Worm (Caenorhabditis elegans) whole organism, young adult: ENCODE measurements around the gene C49C8.3.
A peak's percentile ranks its signal among the peaks of the same experiment; 100 is the strongest.

ENCODE experiments used
- B0035.1 ChIP-seq: sonication (generic microtip); optimal IDR thresholded peaks from 2 replicates; lab custom pipeline; 2016; ENCODE audit warnings: missing genetic modification characterization, mild to moderate bottlenecking, missing compliant biosample characterization, missing genotype, missing genetic modification reagents
- D2030.7 ChIP-seq: fragments of 200-800 bp; sonication (Bioruptor generic); IDR thresholded peaks from 2 replicates; pipeline ENCODE4 v1.3.6; 2022; ENCODE audit warnings: missing genetic modification reagents, missing genetic modification characterization, missing compliant biosample characterization
- F22D6.2 ChIP-seq: sonication (generic microtip); optimal IDR thresholded peaks from 2 replicates; lab custom pipeline; 2016; ENCODE audit warnings: mild to moderate bottlenecking, missing genetic modification characterization, missing compliant biosample characterization
- F23B12.7 ChIP-seq: sonication (generic microtip); optimal IDR thresholded peaks from 2 replicates; lab custom pipeline; 2017; ENCODE audit warnings: missing genetic modification characterization, mild to moderate bottlenecking, missing compliant biosample characterization, antibody characterized with exemption, moderate library complexity; ENCODE audit not compliant: insufficient read depth
- F33H1.4 ChIP-seq: fragments of 200-800 bp; sonication (Bioruptor generic); IDR thresholded peaks from 2 replicates; pipeline ENCODE4 v1.3.6; 2022; ENCODE audit warnings: missing genetic modification reagents, missing genetic modification characterization, missing compliant biosample characterization
- F39B2.1 ChIP-seq: fragments of 200-800 bp; sonication (Bioruptor generic); IDR thresholded peaks from 2 replicates; pipeline ENCODE4 v1.3.6; 2022; ENCODE audit warnings: missing genetic modification reagents, missing genetic modification characterization, missing compliant biosample characterization
- K12H6.12 ChIP-seq: fragments of 200-800 bp; sonication (Bioruptor generic); optimal IDR thresholded peaks from 2 replicates; lab custom pipeline; 2018; ENCODE audit warnings: mild to moderate bottlenecking, missing genetic modification characterization, missing compliant biosample characterization
- Y53G8AR.9 ChIP-seq: fragments of 200-800 bp; sonication (Bioruptor generic); conservative IDR thresholded peaks from 2 replicates; pipeline ENCODE4 v1.3.6; 2022; ENCODE audit warnings: missing genetic modification reagents, missing genetic modification characterization, missing compliant biosample characterization
- ama-1 ChIP-seq, 3 experiments: fragments of 150-350 bp in 1 of 3; sonication (generic microtip) in 2 of 3; optimal IDR thresholded peaks; 2 replicates each; lab custom pipeline; 2014 to 2018; ENCODE audit warnings: missing biosample characterization in 2 of 3, missing genetic modification characterization in 2 of 3, missing genetic modification reagents in 2 of 3
- atf-7 ChIP-seq: sonication (generic microtip); optimal IDR thresholded peaks from 2 replicates; lab custom pipeline; 2017; ENCODE audit warnings: mild to moderate bottlenecking, missing genetic modification characterization, missing compliant biosample characterization
- ceh-27 ChIP-seq: fragments of 200-800 bp; sonication (Bioruptor generic); optimal IDR thresholded peaks from 2 replicates; lab custom pipeline; 2018; ENCODE audit warnings: mild to moderate bottlenecking, missing genetic modification characterization, moderate library complexity, missing compliant biosample characterization
- ekl-4 ChIP-seq: fragments of 200-800 bp; sonication (Bioruptor generic); IDR thresholded peaks from 2 replicates; pipeline ENCODE4 v1.3.6; 2022; ENCODE audit warnings: missing genetic modification reagents, missing genetic modification characterization, missing compliant biosample characterization
- ets-4 ChIP-seq: fragments of 200-800 bp; sonication (Bioruptor generic); optimal IDR thresholded peaks from 2 replicates; lab custom pipeline; 2018; ENCODE audit warnings: mild to moderate bottlenecking, missing genetic modification characterization, missing compliant biosample characterization
- hmg-20 ChIP-seq: fragments of 200-800 bp; sonication (Bioruptor generic); IDR thresholded peaks from 2 replicates; pipeline ENCODE4 v1.3.6; 2022; ENCODE audit warnings: missing genetic modification reagents, missing genetic modification characterization, missing compliant biosample characterization
- lin-26 ChIP-seq: fragments of 200-800 bp; sonication (Bioruptor generic); IDR thresholded peaks from 2 replicates; pipeline ENCODE4 v1.3.6; 2022; ENCODE audit warnings: missing genetic modification reagents, missing genetic modification characterization, missing compliant biosample characterization
- lir-1 ChIP-seq: fragments of 200-800 bp; sonication (Bioruptor generic); conservative IDR thresholded peaks from 2 replicates; pipeline ENCODE4 v1.3.6; 2022; ENCODE audit warnings: missing genetic modification reagents, missing genetic modification characterization, missing compliant biosample characterization
- lsl-1 ChIP-seq: fragments of 200-800 bp; sonication (Bioruptor generic); optimal IDR thresholded peaks from 2 replicates; lab custom pipeline; 2018; ENCODE audit warnings: mild to moderate bottlenecking, missing genetic modification characterization, moderate library complexity, missing compliant biosample characterization
- madf-10 ChIP-seq: sonication (generic microtip); optimal IDR thresholded peaks from 2 replicates; lab custom pipeline; 2016; ENCODE audit warnings: mild to moderate bottlenecking, missing genetic modification characterization, missing compliant biosample characterization
- madf-8 ChIP-seq: fragments of 200-800 bp; sonication (Bioruptor generic); conservative IDR thresholded peaks from 2 replicates; pipeline ENCODE4 v1.3.6; 2022; ENCODE audit warnings: missing genetic modification reagents, missing genetic modification characterization, missing compliant biosample characterization
- nfya-1 ChIP-seq: sonication (generic microtip); optimal IDR thresholded peaks from 2 replicates; lab custom pipeline; 2017; ENCODE audit warnings: antibody characterized with exemption, missing compliant biosample characterization, missing genetic modification characterization, borderline replicate concordance; ENCODE audit not compliant: insufficient read depth
- nfya-2 ChIP-seq: fragments of 200-800 bp; sonication (Bioruptor generic); IDR thresholded peaks from 2 replicates; pipeline ENCODE4 v1.3.6; 2022; ENCODE audit warnings: missing genetic modification reagents, missing genetic modification characterization, missing compliant biosample characterization
- nhr-27 ChIP-seq: fragments of 200-800 bp; sonication (Bioruptor generic); optimal IDR thresholded peaks from 2 replicates; lab custom pipeline; 2018; ENCODE audit warnings: mild to moderate bottlenecking, missing genetic modification characterization, moderate library complexity, missing compliant biosample characterization
- nhr-80 ChIP-seq: sonication (generic microtip); optimal IDR thresholded peaks from 2 replicates; lab custom pipeline; 2016; ENCODE audit warnings: missing genetic modification characterization, missing compliant biosample characterization
- nhr-90 ChIP-seq: sonication (generic microtip); optimal IDR thresholded peaks from 2 replicates; lab custom pipeline; 2016; ENCODE audit warnings: missing genotype, mild to moderate bottlenecking, missing genetic modification characterization, missing compliant biosample characterization
- rcor-1 ChIP-seq: fragments of 200-800 bp; sonication (Bioruptor generic); IDR thresholded peaks from 2 replicates; pipeline ENCODE4 v1.3.6; 2022; ENCODE audit warnings: missing genetic modification reagents, missing genetic modification characterization, missing compliant biosample characterization
- sdz-38 ChIP-seq: sonication (generic microtip); optimal IDR thresholded peaks from 2 replicates; lab custom pipeline; 2016; ENCODE audit warnings: missing genotype, missing genetic modification characterization, missing compliant biosample characterization
- sea-2 ChIP-seq: fragments of 200-800 bp; sonication (Bioruptor generic); IDR thresholded peaks from 2 replicates; pipeline ENCODE4 v1.3.6; 2022; ENCODE audit warnings: missing genetic modification characterization, missing compliant biosample characterization
- snpc-1.3 ChIP-seq: sonication (generic microtip); optimal IDR thresholded peaks from 2 replicates; lab custom pipeline; 2017; ENCODE audit warnings: missing genetic modification characterization, mild to moderate bottlenecking, missing compliant biosample characterization, antibody characterized with exemption, moderate library complexity, missing genotype, missing genetic modification reagents; ENCODE audit not compliant: insufficient read depth
- snpc-3.4 ChIP-seq: sonication (generic microtip); optimal IDR thresholded peaks from 2 replicates; lab custom pipeline; 2017; ENCODE audit warnings: missing genetic modification characterization, mild to moderate bottlenecking, missing compliant biosample characterization, antibody characterized with exemption, moderate library complexity, missing genotype, missing genetic modification reagents
- somi-1 ChIP-seq: fragments of 200-800 bp; sonication (Bioruptor generic); optimal IDR thresholded peaks from 2 replicates; lab custom pipeline; 2018; ENCODE audit warnings: mild to moderate bottlenecking, missing genetic modification characterization, missing compliant biosample characterization
- sptf-2 ChIP-seq: fragments of 200-800 bp; sonication (Bioruptor generic); optimal IDR thresholded peaks from 2 replicates; lab custom pipeline; 2018; ENCODE audit warnings: mild to moderate bottlenecking, missing genetic modification characterization, missing compliant biosample characterization
- xnd-1 ChIP-seq: sonication (generic microtip); optimal IDR thresholded peaks from 2 replicates; lab custom pipeline; 2016; ENCODE audit warnings: missing genotype, missing genetic modification reagents, missing genetic modification characterization, missing compliant biosample characterization
- ztf-22 ChIP-seq: fragments of 200-800 bp; sonication (Bioruptor generic); optimal IDR thresholded peaks from 2 replicates; lab custom pipeline; 2018; ENCODE audit warnings: mild to moderate bottlenecking, missing genetic modification characterization, moderate library complexity, missing compliant biosample characterization
- ztf-26 ChIP-seq: sonication (generic microtip); optimal IDR thresholded peaks from 2 replicates; lab custom pipeline; 2017; ENCODE audit warnings: missing genetic modification characterization, missing compliant biosample characterization

C49C8.3 gene

DNA sequence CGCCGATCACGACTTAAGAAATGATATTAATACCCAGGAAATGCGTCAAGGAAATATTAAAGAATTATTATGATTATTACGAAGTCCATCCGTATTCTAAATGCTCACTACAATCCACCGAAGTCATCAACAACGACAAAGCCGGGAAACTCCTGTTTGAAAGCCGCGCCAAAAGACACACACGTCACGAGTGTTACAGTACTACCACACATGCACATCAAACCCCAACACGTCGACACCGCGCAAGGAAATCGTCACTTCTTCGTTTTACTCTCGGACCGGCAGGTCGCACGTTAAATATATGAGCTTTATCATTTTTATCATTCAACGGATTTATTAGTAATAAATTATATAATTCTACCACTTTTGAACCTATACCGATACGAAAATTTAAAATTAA, 37.1 kb upstream of the C49C8.3 start:
- peak; percentile 54 for TF ChIP-seq lsl-1 (GFP tag; lab: Kevin White, UChicago)
- peak; percentile 73 for TF ChIP-seq F33H1.4 (GFP tag; lab: Robert Waterston, UW)

DNA sequence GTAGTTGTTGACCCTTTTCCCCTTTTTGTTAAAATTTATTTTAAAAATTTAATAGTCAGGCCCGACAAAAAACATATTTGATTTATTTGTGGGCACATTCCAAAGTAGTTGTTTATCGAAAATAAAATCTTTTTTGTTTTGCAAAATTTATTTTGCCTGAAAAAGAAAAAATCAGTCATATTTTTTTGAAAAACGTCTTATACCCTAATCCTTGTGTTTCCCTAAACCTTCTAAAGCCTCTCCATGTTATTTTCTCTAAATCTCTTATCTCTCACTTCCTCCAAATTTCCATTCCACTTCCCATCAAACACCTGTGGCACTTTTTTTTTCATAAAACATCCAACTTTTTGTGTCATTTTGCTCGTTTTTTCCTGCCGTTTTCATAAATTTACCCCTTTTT, 36.3 kb upstream of the C49C8.3 start:
- no peak for TF ChIP-seq lir-1 (GFP tag; lab: Robert Waterston, UW)
- TF ChIP-seq somi-1 (GFP tag; lab: Kevin White, UChicago), result no peak
- TF ChIP-seq ceh-27 (GFP tag; lab: Kevin White, UChicago), result no peak

DNA sequence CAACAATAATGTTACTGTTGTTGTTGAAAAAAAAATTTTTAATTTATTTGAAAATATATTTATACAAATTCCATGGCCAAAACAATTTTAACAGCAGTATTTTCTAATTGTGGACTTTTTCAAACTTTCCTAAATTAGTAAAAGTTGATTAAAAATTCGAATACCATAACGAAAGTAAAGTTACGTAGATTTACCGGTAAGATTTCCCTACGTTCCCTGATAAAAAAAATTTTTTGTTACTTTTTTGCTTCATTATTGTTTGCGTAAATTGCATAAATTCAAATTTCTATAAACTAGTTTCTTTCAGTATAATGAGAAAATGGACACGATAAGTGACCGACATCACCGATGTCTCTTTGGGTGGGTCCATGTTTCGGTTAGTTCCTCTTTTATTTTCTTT, 35.6 kb upstream of the C49C8.3 start, which contains the start of gene F42A9.6:
Gene F42A9.6 (plus strand): TSS at position 301 of the 400 bp plus-strand sequence.
- TF ChIP-seq hmg-20 (GFP tag; lab: Robert Waterston, UW) (no peak), B0035.1 (tag; lab: Kevin White, UChicago) (no peak), sea-2 (GFP tag; lab: Robert Waterston, UW) (no peak), nhr-27 (tag; lab: Kevin White, UChicago) (no peak), ama-1 (optimal IDR thresholded peaks at IDR 0.05; lab: Kevin White, UChicago) (no peak), ama-1 (GFP tag; optimal IDR thresholded peaks at IDR 0.05; lab: Kevin White, UChicago) (no peak), rcor-1 (no peak), snpc-1.3 (tag; lab: Kevin White, UChicago) (no peak), F39B2.1 (no peak), madf-10 (tag; lab: Kevin White, UChicago) (no peak), xnd-1 (tag; lab: Kevin White, UChicago) (no peak)

DNA sequence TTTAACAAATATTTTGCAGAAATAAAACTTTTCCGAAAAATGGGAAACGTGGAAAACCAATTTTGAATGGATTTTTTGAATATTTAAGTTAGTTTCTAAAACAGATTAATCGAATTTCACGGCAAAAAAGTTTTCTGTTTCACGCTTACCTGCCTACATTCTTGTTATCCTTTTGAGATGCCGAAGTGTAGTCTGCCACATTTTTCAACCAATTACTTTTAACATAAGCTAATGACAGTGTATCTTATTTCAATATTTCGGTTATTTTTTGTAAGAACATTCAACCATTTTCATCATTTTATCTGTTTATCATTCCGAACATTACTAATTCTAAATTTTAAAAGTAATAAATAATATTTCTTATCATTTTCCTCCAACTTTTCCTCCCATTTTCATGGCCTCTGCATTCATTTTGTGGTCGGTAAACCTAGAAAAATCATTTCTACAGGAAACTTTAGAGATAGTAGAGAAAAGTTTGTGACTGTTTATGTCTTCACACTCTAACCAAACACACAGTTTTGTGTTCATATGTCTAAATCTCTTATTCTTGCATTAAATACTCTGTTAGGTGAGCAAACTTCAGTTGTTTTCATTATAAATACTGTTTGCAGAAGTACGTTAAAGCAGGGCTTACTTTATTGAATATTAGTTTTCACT, 32.5 kb upstream of the C49C8.3 start, which contains the start of the genes F42A9.17 and cyp-33E2:
Gene F42A9.17 (minus strand): TSS at position 51 of the 657 bp plus-strand sequence.
Gene cyp-33E2 (plus strand): TSS at position 449 of the 657 bp plus-strand sequence.
- TF ChIP-seq nhr-90 (tag; lab: Kevin White, UChicago) (no peak), nhr-80 (tag; lab: Kevin White, UChicago) (peak; percentile 81), F22D6.2 (no peak)

DNA sequence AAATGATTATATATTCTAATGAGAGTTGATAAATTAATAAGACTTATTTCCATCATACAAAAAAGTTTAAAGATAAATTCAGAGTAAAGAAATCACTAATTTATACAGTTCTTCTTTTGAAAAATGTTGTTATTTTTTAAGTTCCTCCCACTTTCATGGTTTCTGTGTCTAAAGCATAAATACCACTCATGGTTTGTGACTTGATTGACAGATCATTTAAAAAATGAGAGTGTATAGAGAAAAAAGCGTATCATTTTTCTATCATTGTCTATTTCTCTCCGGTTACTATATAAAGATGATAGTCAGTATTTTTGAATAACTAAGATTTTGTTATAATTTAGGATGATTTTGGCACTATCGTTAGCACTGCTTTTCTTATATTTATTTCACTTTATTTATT, 29.9 kb upstream of the C49C8.3 start, which contains the start of gene cyp-33E3:
Gene cyp-33E3 (plus strand): TSS at position 316 of the 400 bp plus-strand sequence.
- TF ChIP-seq nhr-80 (tag; lab: Kevin White, UChicago) (peak; percentile 57), madf-8 (GFP tag; lab: Robert Waterston, UW) (no peak), nfya-1 (tag; lab: Kevin White, UChicago) (no peak), sdz-38 (tag; lab: Kevin White, UChicago) (no peak), lin-26 (no peak), nfya-2 (GFP tag; lab: Robert Waterston, UW) (no peak), ekl-4 (no peak)

DNA sequence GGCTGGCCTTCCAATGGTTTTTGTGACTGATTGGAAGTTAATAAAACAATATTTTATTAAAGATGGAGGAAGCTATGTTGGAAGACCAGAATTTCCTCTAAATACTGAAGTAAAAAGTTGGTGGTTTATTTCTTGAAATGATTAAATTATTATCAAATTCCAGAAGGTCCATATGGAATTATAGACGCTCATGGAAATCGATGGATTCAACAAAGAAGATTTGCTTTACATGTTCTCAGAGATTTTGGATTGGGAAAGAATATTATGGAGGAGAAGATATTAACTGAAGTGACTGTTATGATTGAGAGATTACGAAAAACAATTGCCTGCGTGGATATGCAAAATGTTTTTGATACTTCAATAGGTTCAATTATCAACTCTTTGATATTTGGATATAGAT, 29.2 kb upstream of the C49C8.3 start:
- TF ChIP-seq Y53G8AR.9 (GFP tag; lab: Robert Waterston, UW), result no peak
- no peak for TF ChIP-seq sptf-2 (GFP tag; lab: Kevin White, UChicago)
- TF ChIP-seq ztf-22 (GFP tag; lab: Kevin White, UChicago), result no peak
- TF ChIP-seq nfya-2 (GFP tag; lab: Robert Waterston, UW), result no peak
- no peak for TF ChIP-seq D2030.7
- TF ChIP-seq atf-7, result no peak
- TF ChIP-seq ets-4 (GFP tag; lab: Kevin White, UChicago), result no peak
- TF ChIP-seq K12H6.12 (tag; lab: Kevin White, UChicago), result no peak
- TF ChIP-seq snpc-3.4 (tag; lab: Kevin White, UChicago), result no peak
- TF ChIP-seq F23B12.7 (tag; lab: Kevin White, UChicago), result no peak
- TF ChIP-seq sea-2 (GFP tag; lab: Robert Waterston, UW), result no peak
- TF ChIP-seq ztf-26, result no peak
